Worm (Caenorhabditis elegans): ENCODE data around the gene K08D8.9.

ce11 chrIV:12911990-12912389, 12.5 kb downstream of the K08D8.9 start, which contains the start of gene K08D8.5:
- TF ChIP-seq klf-2 (GFP tag; conservative IDR thresholded peaks at IDR 0.05) = no peak
- TF ChIP-seq cog-1 (tag; optimal IDR thresholded peaks at IDR 0.05) = no peak
- TF ChIP-seq med-1 (GFP tag; optimal IDR thresholded peaks at IDR 0.05; ENCODE audit: insufficient read depth) = no peak
- no peak for TF ChIP-seq flt-1 (GFP tag; IDR thresholded peaks at IDR 0.05)
- TF ChIP-seq ref-1 (GFP tag; conservative IDR thresholded peaks at IDR 0.05) = no peak
- no peak for TF ChIP-seq ztf-29 (GFP tag; IDR thresholded peaks at IDR 0.05)
- no peak for TF ChIP-seq T22C8.4 (GFP tag; IDR thresholded peaks at IDR 0.05)
